Fruit fly (Drosophila melanogaster) whole organism, wandering third instar larva: ENCODE measurements around the gene CG8209.

Experiments
- GATAd ChIP-seq: sonication (Bioruptor generic); optimal IDR thresholded peaks from 2 replicates; lab custom pipeline; 2016; ENCODE audit warnings: missing biosample characterization, missing genetic modification characterization
- Vsx2 ChIP-seq: fragments of 200-300, 225-300 bp; sonication (Bioruptor generic); optimal IDR thresholded peaks from 2 replicates; lab custom pipeline; 2018; ENCODE audit warnings: missing biosample characterization, missing genetic modification characterization; ENCODE audit not compliant: partially characterized antibody
- dl ChIP-seq, 2 experiments: fragments of 175-275, 200-275 bp in 1 of 2; fragments of 200-275 bp in 1 of 2; sonication (Bioruptor generic); optimal IDR thresholded peaks; lab custom pipeline; 2018; ENCODE audit warnings: mild to moderate bottlenecking in 2 of 2, missing biosample characterization in 2 of 2, missing genetic modification characterization in 2 of 2, moderate library complexity in 2 of 2; ENCODE audit not compliant: partially characterized antibody in 2 of 2, insufficient read depth in 1 of 2
- ey ChIP-seq: fragments of 200-800 bp; sonication (Bioruptor generic); optimal IDR thresholded peaks from 2 replicates; lab custom pipeline; 2016; ENCODE audit warnings: missing biosample characterization, missing genetic modification characterization
- foxo ChIP-seq, 2 experiments: fragments of 200-800 bp; sonication (Bioruptor generic); optimal IDR thresholded peaks; 2 replicates in 1 of 2; 3 replicates in 1 of 2; lab custom pipeline; 2016 to 2017; ENCODE audit warnings: missing biosample characterization in 2 of 2, missing genetic modification characterization in 2 of 2
- h ChIP-seq: fragments of 200-800 bp; sonication (Bioruptor generic); optimal IDR thresholded peaks from 3 replicates; lab custom pipeline; 2016; ENCODE audit warnings: missing biosample characterization, mild to moderate bottlenecking, missing genetic modification characterization
- pan ChIP-seq: fragments of >200 bp; optimal IDR thresholded peaks from 2 replicates; lab custom pipeline; 2017
- sv ChIP-seq: fragments of 200-800 bp; sonication (Bioruptor generic); optimal IDR thresholded peaks from 3 replicates; lab custom pipeline; 2016; ENCODE audit warnings: missing biosample characterization, missing genetic modification characterization
- usp ChIP-seq: fragments of >200 bp; optimal IDR thresholded peaks from 2 replicates; lab custom pipeline; 2017; ENCODE audit warnings: missing biosample characterization, missing genetic modification characterization

dm6 chr3L:7983602-7984223 lies 7.5 kb downstream of the CG8209 start:
- TF ChIP-seq ey (GFP tag; lab: Kevin White, UChicago), result no peak
- TF ChIP-seq foxo (GFP tag; optimal IDR thresholded peaks at IDR 0.05; lab: Kevin White, UChicago), result no peak
- TF ChIP-seq h, result no peak
- TF ChIP-seq Vsx2, result no peak
- no peak for TF ChIP-seq sv
- TF ChIP-seq usp (GFP tag; lab: Kevin White, UChicago), result no peak
- TF ChIP-seq GATAd (GFP tag; lab: Kevin White, UChicago), result no peak
- no peak for TF ChIP-seq pan (lab: Kevin White, UChicago)
- TF ChIP-seq dl (GFP tag; optimal IDR thresholded peaks at IDR 0.05; lab: Kevin White, UChicago; ENCODE audit: insufficient read depth in 1 of 2, partially characterized antibody in 2 of 2), result no peak
